Fruit fly (Drosophila melanogaster) whole organism, embryonic: ENCODE measurements around the gene Tre1.
A peak's percentile ranks its signal among the peaks of the same experiment; 100 is the strongest.

Source experiments
- Atf-2 ChIP-seq: fragments of 200-800 bp; sonication (Bioruptor generic); optimal IDR thresholded peaks from 2 replicates; lab custom pipeline; 2016; ENCODE audit warnings: missing biosample characterization, missing genetic modification characterization
- CG10321 ChIP-seq: fragments of 200-800 bp; sonication (Bioruptor generic); IDR thresholded peaks from 2 replicates; pipeline ENCODE4 v1.3.6; 2022; ENCODE audit warnings: missing biosample characterization, missing genetic modification characterization
- CG10979 ChIP-seq: fragments of 200-800 bp; sonication (Bioruptor generic); optimal IDR thresholded peaks from 2 replicates; lab custom pipeline; 2018; ENCODE audit warnings: missing biosample characterization, mild to moderate bottlenecking, missing genetic modification characterization, moderate library complexity
- CG12155 ChIP-seq: fragments of 200-800 bp; sonication (Bioruptor generic); optimal IDR thresholded peaks from 3 replicates; lab custom pipeline; 2016; ENCODE audit warnings: missing biosample characterization, missing genetic modification characterization
- CG15073 ChIP-seq: fragments of 200-800 bp; sonication (Bioruptor generic); optimal IDR thresholded peaks from 2 replicates; lab custom pipeline; 2016; ENCODE audit warnings: missing biosample characterization, missing genetic modification characterization
- CG15479 ChIP-seq: fragments of 200-800 bp; sonication (Bioruptor generic); optimal IDR thresholded peaks from 3 replicates; lab custom pipeline; 2019; ENCODE audit warnings: missing biosample characterization, mild to moderate bottlenecking, missing genetic modification characterization, moderate library complexity
- CG17361 ChIP-seq: fragments of 200-800 bp; sonication (Bioruptor generic); IDR thresholded peaks from 3 replicates; pipeline ENCODE4 v1.3.6; 2022; ENCODE audit warnings: missing biosample characterization, missing genetic modification characterization
- CG18599 ChIP-seq: fragments of 200-800 bp; sonication (Bioruptor generic); optimal IDR thresholded peaks from 3 replicates; lab custom pipeline; 2017; ENCODE audit warnings: missing biosample characterization, missing genetic modification characterization, mild to moderate bottlenecking, moderate library complexity, missing genetic modification reagents
- CG2129 ChIP-seq: fragments of 200-800 bp; sonication (Bioruptor generic); IDR thresholded peaks from 2 replicates; pipeline ENCODE4 v1.3.6; 2022; ENCODE audit warnings: missing biosample characterization, missing genetic modification characterization; ENCODE audit not compliant: partially characterized antibody
- CG31441 ChIP-seq: fragments of 200-800 bp; sonication (Bioruptor generic); IDR thresholded peaks from 2 replicates; pipeline ENCODE4 v1.3.6; 2022; ENCODE audit warnings: missing biosample characterization, missing genetic modification characterization
- CG34224 ChIP-seq: fragments of 200-800 bp; sonication (Bioruptor generic); IDR thresholded peaks from 3 replicates; pipeline ENCODE4 v1.3.6; 2022; ENCODE audit warnings: missing biosample characterization, missing genetic modification characterization; ENCODE audit not compliant: partially characterized antibody
- CG34376 ChIP-seq: fragments of 200-800 bp; sonication (Bioruptor generic); optimal IDR thresholded peaks from 2 replicates; lab custom pipeline; 2018; ENCODE audit warnings: missing biosample characterization, mild to moderate bottlenecking, missing genetic modification characterization
- CG7745 ChIP-seq: fragments of 200-800 bp; sonication (Bioruptor generic); optimal IDR thresholded peaks from 2 replicates; lab custom pipeline; 2018; ENCODE audit warnings: missing biosample characterization, mild to moderate bottlenecking, missing genetic modification characterization, moderate library complexity
- CG7786 ChIP-seq: fragments of 200-800 bp; sonication (Bioruptor generic); optimal IDR thresholded peaks from 2 replicates; lab custom pipeline; 2016; ENCODE audit warnings: missing biosample characterization, missing genetic modification characterization
- CG8924 ChIP-seq: fragments of 200-800 bp; optimal IDR thresholded peaks from 3 replicates; lab custom pipeline; 2019; ENCODE audit warnings: missing biosample characterization, mild to moderate bottlenecking, missing genetic modification characterization, moderate library complexity
- CG8944 ChIP-seq: fragments of 200-800 bp; sonication (Bioruptor generic); optimal IDR thresholded peaks from 3 replicates; lab custom pipeline; 2016; ENCODE audit warnings: missing biosample characterization, missing genetic modification characterization
- CHES-1-like ChIP-seq: fragments of 200-800 bp; sonication (Bioruptor generic); optimal IDR thresholded peaks from 2 replicates; lab custom pipeline; 2016; ENCODE audit warnings: missing biosample characterization, missing genetic modification characterization
- Doc2 ChIP-seq: fragments of 200-800 bp; sonication (Bioruptor generic); IDR thresholded peaks from 2 replicates; pipeline ENCODE4 v1.3.6; 2022; ENCODE audit warnings: missing biosample characterization, missing genetic modification characterization
- ERR ChIP-seq: fragments of 200-800 bp; sonication (Bioruptor generic); optimal IDR thresholded peaks from 2 replicates; lab custom pipeline; 2016; ENCODE audit warnings: missing biosample characterization, missing genetic modification characterization
- Ets97D ChIP-seq: fragments of 200-800 bp; sonication (Bioruptor generic); optimal IDR thresholded peaks from 3 replicates; lab custom pipeline; 2016; ENCODE audit warnings: missing biosample characterization, missing genetic modification characterization
- H15 ChIP-seq: fragments of 200-800 bp; sonication (Bioruptor generic); IDR thresholded peaks from 3 replicates; pipeline ENCODE4 v1.3.6; 2022; ENCODE audit warnings: missing biosample characterization, missing genetic modification characterization
- HLH54F ChIP-seq: fragments of 200-800 bp; sonication (Bioruptor generic); optimal IDR thresholded peaks from 3 replicates; lab custom pipeline; 2016; ENCODE audit warnings: missing biosample characterization, missing genetic modification characterization
- HLHmδ ChIP-seq: fragments of 200-800 bp; sonication (Bioruptor generic); optimal IDR thresholded peaks from 2 replicates; lab custom pipeline; 2018; ENCODE audit warnings: missing biosample characterization, mild to moderate bottlenecking, missing genetic modification characterization, moderate library complexity
- Max ChIP-seq: fragments of 200-800 bp; sonication (Bioruptor generic); optimal IDR thresholded peaks from 2 replicates; lab custom pipeline; 2016; ENCODE audit warnings: missing biosample characterization, mild to moderate bottlenecking, missing genetic modification characterization
- PHDP ChIP-seq: fragments of 200-800 bp; sonication (Bioruptor generic); optimal IDR thresholded peaks from 3 replicates; lab custom pipeline; 2018; ENCODE audit warnings: missing biosample characterization, mild to moderate bottlenecking, missing genetic modification characterization, moderate library complexity
- Rfx ChIP-seq: fragments of 200-800 bp; sonication (Bioruptor generic); IDR thresholded peaks from 2 replicates; pipeline ENCODE4 v1.3.6; 2022; ENCODE audit warnings: missing biosample characterization, missing genetic modification characterization
- Sin3A ChIP-seq: fragments of >200 bp; optimal IDR thresholded peaks from 2 replicates; lab custom pipeline; 2018
- Ssrp ChIP-seq: fragments of 200-800 bp; sonication (Bioruptor generic); optimal IDR thresholded peaks from 2 replicates; lab custom pipeline; 2018; ENCODE audit warnings: missing biosample characterization, mild to moderate bottlenecking, missing genetic modification characterization, moderate library complexity
- al ChIP-seq: fragments of 200-800 bp; sonication (Bioruptor generic); IDR thresholded peaks from 2 replicates; pipeline ENCODE4 v1.3.6; 2022; ENCODE audit warnings: missing biosample characterization, missing genetic modification characterization
- ato ChIP-seq: fragments of 200-800 bp; sonication (Bioruptor generic); IDR thresholded peaks from 2 replicates; pipeline ENCODE4 v1.3.6; 2022; ENCODE audit warnings: missing biosample characterization, missing genetic modification characterization; ENCODE audit not compliant: partially characterized antibody
- crol ChIP-seq: fragments of 200-800 bp; sonication (Bioruptor generic); IDR thresholded peaks from 2 replicates; pipeline ENCODE4 v1.3.6; 2022; ENCODE audit warnings: missing biosample characterization, missing genetic modification characterization
- cwo ChIP-seq: fragments of 200-800 bp; sonication (Bioruptor generic); optimal IDR thresholded peaks from 3 replicates; lab custom pipeline; 2017; ENCODE audit warnings: missing biosample characterization, missing genetic modification characterization, mild to moderate bottlenecking, moderate library complexity, missing genetic modification reagents
- da ChIP-seq: fragments of 200-800 bp; sonication (Bioruptor generic); optimal IDR thresholded peaks from 2 replicates; lab custom pipeline; 2016; ENCODE audit warnings: missing biosample characterization, missing genetic modification characterization
- eyg ChIP-seq: fragments of 200-800 bp; sonication (Bioruptor generic); optimal IDR thresholded peaks from 3 replicates; lab custom pipeline; 2016; ENCODE audit warnings: missing biosample characterization, missing genetic modification characterization
- fd96Cb ChIP-seq: fragments of 200-800 bp; sonication (Bioruptor generic); optimal IDR thresholded peaks from 2 replicates; lab custom pipeline; 2018; ENCODE audit warnings: missing biosample characterization, mild to moderate bottlenecking, missing genetic modification characterization, moderate library complexity
- gfzf ChIP-seq: fragments of 200-800 bp; sonication (Bioruptor generic); optimal IDR thresholded peaks from 2 replicates; lab custom pipeline; 2016; ENCODE audit warnings: missing biosample characterization, mild to moderate bottlenecking, missing genetic modification characterization, moderate library complexity
- gsb ChIP-seq: fragments of 200-800 bp; sonication (Bioruptor generic); IDR thresholded peaks from 2 replicates; pipeline ENCODE4 v1.3.6; 2022; ENCODE audit warnings: missing biosample characterization, missing genetic modification characterization
- h ChIP-seq: fragments of >200 bp; optimal IDR thresholded peaks from 2 replicates; lab custom pipeline; 2017
- hkb ChIP-seq, 2 experiments: fragments of 200-800 bp in 1 of 2; fragments of >200 bp in 1 of 2; sonication (Bioruptor generic) in 1 of 2; IDR thresholded peaks in 1 of 2; optimal IDR thresholded peaks in 1 of 2; 2 replicates each; pipeline versions ENCODE4 v1.3.6 to Lab custom; 2017 to 2022; ENCODE audit warnings: missing biosample characterization in 1 of 2, missing genetic modification characterization in 1 of 2
- insv ChIP-seq, 2 experiments: fragments of 200-800 bp; sonication (Bioruptor generic); optimal IDR thresholded peaks; 3 replicates each; lab custom pipeline; 2016 to 2018; ENCODE audit warnings: missing biosample characterization in 2 of 2, missing genetic modification characterization in 2 of 2
- kay ChIP-seq: fragments of 200-800 bp; sonication (Bioruptor generic); optimal IDR thresholded peaks from 2 replicates; lab custom pipeline; 2016; ENCODE audit warnings: missing biosample characterization, missing genetic modification characterization
- kni ChIP-seq: fragments of 200-800 bp; sonication (Bioruptor generic); optimal IDR thresholded peaks from 3 replicates; lab custom pipeline; 2017; ENCODE audit warnings: mild to moderate bottlenecking, missing biosample characterization, missing genetic modification reagents, missing genetic modification characterization
- mirr ChIP-seq: fragments of 200-800 bp; sonication (Bioruptor generic); optimal IDR thresholded peaks from 3 replicates; lab custom pipeline; 2018; ENCODE audit warnings: missing biosample characterization, mild to moderate bottlenecking, missing genetic modification characterization
- pum ChIP-seq: fragments of 200-800 bp; sonication (Bioruptor generic); optimal IDR thresholded peaks from 2 replicates; lab custom pipeline; 2016; ENCODE audit warnings: missing biosample characterization, missing genetic modification characterization
- sc ChIP-seq, 3 experiments: fragments of >200 bp in 2 of 3; fragments of 200-800 bp in 1 of 3; sonication (Bioruptor generic) in 1 of 3; optimal IDR thresholded peaks; 2 replicates in 2 of 3; 3 replicates in 1 of 3; lab custom pipeline; 2017; ENCODE audit warnings: mild to moderate bottlenecking in 1 of 3, missing biosample characterization in 1 of 3, missing genetic modification characterization in 1 of 3, missing genetic modification reagents in 1 of 3
- sim ChIP-seq: fragments of 200-800 bp; sonication (Bioruptor generic); IDR thresholded peaks from 2 replicates; pipeline ENCODE4 v1.3.6; 2022; ENCODE audit warnings: missing biosample characterization, missing genetic modification characterization
- tin ChIP-seq: fragments of 200-800 bp; sonication (Bioruptor generic); optimal IDR thresholded peaks from 3 replicates; lab custom pipeline; 2016; ENCODE audit warnings: missing biosample characterization, missing genetic modification characterization
- wdn ChIP-seq: fragments of 200-800 bp; sonication (Bioruptor generic); IDR thresholded peaks from 2 replicates; pipeline ENCODE4 v1.3.6; 2022; ENCODE audit warnings: missing biosample characterization, missing genetic modification characterization

Tre1 gene

DNA sequence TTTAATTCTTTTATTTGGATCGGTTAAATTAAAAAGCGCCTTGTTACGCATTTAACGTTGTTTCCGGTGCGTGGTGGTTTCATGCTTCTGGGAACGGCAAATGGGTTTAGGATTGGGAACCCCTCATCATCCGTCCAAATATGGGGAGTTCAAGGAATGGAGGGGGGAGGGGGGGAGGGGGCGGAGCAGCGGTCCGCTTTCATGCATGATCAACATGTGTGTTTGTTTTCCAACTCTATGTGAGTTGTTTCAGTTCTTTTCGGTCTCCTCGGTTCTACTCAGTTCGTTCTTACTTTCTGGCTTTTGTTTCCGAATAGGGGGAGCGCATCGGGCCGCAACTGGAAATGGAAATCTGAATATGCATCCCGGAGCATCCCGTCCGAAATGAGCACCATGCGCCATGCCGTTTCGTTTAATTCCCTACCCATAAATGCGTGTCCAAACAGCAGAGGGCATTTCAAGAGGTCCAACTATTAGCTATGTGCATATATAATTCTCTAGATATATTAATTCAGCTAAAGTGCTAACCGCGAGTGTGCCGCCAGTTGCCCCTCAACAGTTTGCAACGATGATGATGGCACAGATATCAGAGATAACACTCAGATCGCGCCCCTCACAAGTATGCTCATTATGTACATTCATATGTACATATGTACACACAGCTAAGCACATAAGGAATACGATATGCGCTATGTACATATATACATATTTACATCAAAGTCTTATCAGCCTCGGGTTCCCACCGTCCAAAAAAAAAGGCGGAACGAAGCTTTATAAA, 2.2 kb downstream of the Tre1 start (continued):
- TF ChIP-seq hkb (optimal IDR thresholded peaks at IDR 0.05; lab: Kevin White, UChicago) (no peak), hkb (GFP tag; IDR thresholded peaks at IDR 0.05; lab: Robert Waterston, UW) (peak; percentile 92), H15 (GFP tag; lab: Robert Waterston, UW) (peak; percentile 59; the same call in 1 of the 3 replicates), Rfx (GFP tag; lab: Robert Waterston, UW) (peak; percentile 91), CG2129 (GFP tag; lab: Robert Waterston, UW) (no peak), HLHmδ (GFP tag; lab: Kevin White, UChicago) (peak; percentile 99), mirr (GFP tag; lab: Kevin White, UChicago) (peak; percentile 98), insv (GFP tag; optimal IDR thresholded peaks at IDR 0.05; lab: Kevin White, UChicago) (peak; percentile 36 to 83), HLH54F (peak; percentile 60), tin (GFP tag; lab: Kevin White, UChicago) (peak; percentile 83), crol (GFP tag; lab: Robert Waterston, UW) (peak; percentile 78), Ets97D (GFP tag; lab: Kevin White, UChicago) (peak; percentile 71), CG12155 (GFP tag; lab: Kevin White, UChicago) (peak; percentile 47), CG15479 (GFP tag; lab: Kevin White, UChicago) (peak; percentile 47), al (GFP tag; lab: Robert Waterston, UW) (peak; percentile 16; the same call in 1 of the 2 replicates), cwo (peak; percentile 86), CG7786 (GFP tag; lab: Kevin White, UChicago) (peak; percentile 58), CG10321 (peak; percentile 79), CG17361 (GFP tag; lab: Robert Waterston, UW) (peak; percentile 90), Doc2 (GFP tag; lab: Robert Waterston, UW) (no peak), CHES-1-like (GFP tag; lab: Kevin White, UChicago) (peak; percentile 89), CG15073 (peak; percentile 61), da (GFP tag; lab: Kevin White, UChicago) (peak; percentile 87), gsb (GFP tag; lab: Robert Waterston, UW) (peak; percentile 87), CG31441 (GFP tag; lab: Robert Waterston, UW) (peak; percentile 93), Max (GFP tag; lab: Kevin White, UChicago) (peak; percentile 94), kni (GFP tag; lab: Kevin White, UChicago) (peak; percentile 99), gfzf (peak; percentile 23), CG7745 (peak; percentile 95), sc (optimal IDR thresholded peaks at IDR 0.05; lab: Kevin White, UChicago) (no peak), sc (GFP tag; optimal IDR thresholded peaks at IDR 0.05; lab: Kevin White, UChicago) (peak; percentile 93), ERR (GFP tag; lab: Kevin White, UChicago) (peak; percentile 80), CG8924 (tag; lab: Kevin White, UChicago) (peak; percentile 84), kay (GFP tag; lab: Kevin White, UChicago) (peak; percentile 88), Atf-2 (peak; percentile 88), sim (GFP tag; lab: Robert Waterston, UW) (peak; percentile 93), CG34376 (peak; percentile 95), CG34224 (GFP tag; lab: Robert Waterston, UW) (no peak), CG18599 (GFP tag; lab: Kevin White, UChicago) (peak; percentile 95), ato (GFP tag; lab: Robert Waterston, UW) (no peak), CG10979 (tag; lab: Kevin White, UChicago) (peak; percentile 73), fd96Cb (tag; lab: Kevin White, UChicago) (peak; percentile 80), CG8944 (peak; percentile 82), wdn (GFP tag; lab: Robert Waterston, UW) (peak; percentile 74; the same call in 1 of the 2 replicates), pum (GFP tag; lab: Kevin White, UChicago) (peak; percentile 84), PHDP (tag; lab: Kevin White, UChicago) (peak; percentile 94), Sin3A (lab: Kevin White, UChicago) (no peak), eyg (GFP tag; lab: Kevin White, UChicago) (peak; percentile 94), h (lab: Kevin White, UChicago) (no peak), Ssrp (tag; lab: Kevin White, UChicago) (peak; percentile 14)
